Fruit fly (Drosophila melanogaster) ovary, adult (tissue): ENCODE results near the gene CG44014.

Experiments used
- CG17801 ChIP-seq: fragments of 200-800 bp; optimal IDR thresholded peaks from 2 replicates; lab custom pipeline; 2019; ENCODE audit warnings: missing biosample characterization, mild to moderate bottlenecking, missing genetic modification characterization, moderate library complexity; ENCODE audit not compliant: partially characterized antibody

Gene CG44014

DNA sequence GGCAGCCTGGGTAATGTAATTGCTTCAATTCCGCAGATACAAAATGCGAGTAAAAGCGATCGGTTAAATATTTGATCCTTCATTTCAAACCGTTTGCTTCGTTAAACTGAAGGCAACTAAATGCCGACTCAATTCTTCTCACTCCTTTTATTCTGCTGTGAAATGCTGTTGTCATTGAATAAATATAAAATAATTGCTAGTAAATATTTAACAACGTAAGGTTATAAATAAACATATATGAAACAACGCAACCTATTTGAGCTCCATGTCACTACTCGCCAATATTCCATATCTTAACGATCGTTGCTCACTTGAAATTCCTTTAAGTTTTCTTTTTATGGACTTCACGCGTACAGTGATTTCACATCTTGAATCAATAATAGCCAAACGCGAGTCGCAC is 1.1 kb upstream of the CG44014 start, which contains the start of gene CG44013:
Gene CG44013 (minus strand): TSS at position 101 of the 400 bp plus-strand sequence.
- TF ChIP-seq CG17801, result no peak

DNA sequence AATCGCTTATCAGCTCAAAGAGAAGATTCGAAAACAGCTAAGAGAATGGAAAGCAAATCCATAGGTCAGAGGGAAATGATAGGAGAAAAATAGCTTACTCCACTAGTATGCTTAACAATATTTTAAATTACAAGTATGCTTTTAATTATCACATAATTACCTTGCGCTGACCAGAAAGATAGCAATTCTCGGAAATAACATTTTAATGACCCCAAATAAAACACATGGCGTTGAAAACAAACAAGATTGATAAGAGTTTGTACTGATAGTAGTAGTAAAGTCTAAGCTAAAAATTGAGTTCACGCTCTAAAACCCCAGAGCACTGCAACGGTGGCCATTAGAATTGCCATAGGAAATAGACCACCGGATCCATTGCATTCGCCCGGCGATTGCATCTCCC is 926 bp downstream of the CG44014 start:
- no peak for TF ChIP-seq CG17801

DNA sequence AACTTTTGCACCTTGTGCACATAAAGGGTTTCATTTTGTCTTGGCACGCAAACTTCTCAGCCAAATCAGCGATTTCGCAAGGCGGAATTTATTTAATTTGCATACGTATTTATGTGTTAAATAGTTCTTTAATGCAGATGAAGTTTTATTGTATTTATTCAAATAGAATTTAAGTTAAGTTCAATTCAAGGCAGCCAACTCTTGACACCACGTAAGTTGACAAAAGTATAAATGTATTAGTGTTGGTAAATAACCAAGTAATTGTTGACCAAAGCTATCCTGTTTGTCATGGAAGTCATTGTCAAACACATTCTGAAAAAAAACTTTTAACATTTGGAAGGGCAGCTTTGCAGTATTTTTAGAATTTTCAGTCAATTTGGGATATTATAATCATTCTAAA is 14.4 kb downstream of the CG44014 start, which contains the start of gene maca:
Gene maca (plus strand): TSS at position 301 of the 400 bp plus-strand sequence.
- no peak for TF ChIP-seq CG17801

DNA sequence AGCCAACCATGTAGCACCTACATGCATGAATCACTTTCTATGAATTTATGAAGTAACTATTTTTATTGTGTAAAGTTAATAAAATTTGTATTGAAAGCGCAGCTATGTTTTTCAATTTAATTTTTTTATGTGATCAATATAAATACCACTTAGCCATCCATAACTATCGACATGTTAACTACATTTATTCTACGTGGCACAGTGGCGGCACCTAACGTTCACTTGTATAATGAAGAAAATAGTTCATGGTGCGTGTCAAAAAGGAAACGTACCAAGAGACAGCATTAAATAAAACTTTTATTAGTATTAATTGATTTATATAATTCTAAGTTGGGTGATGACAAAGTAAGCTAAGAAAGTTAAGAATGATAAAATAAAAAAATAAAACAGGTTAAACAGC is 15.5 kb downstream of the CG44014 start:
- TF ChIP-seq CG17801, result no peak

DNA sequence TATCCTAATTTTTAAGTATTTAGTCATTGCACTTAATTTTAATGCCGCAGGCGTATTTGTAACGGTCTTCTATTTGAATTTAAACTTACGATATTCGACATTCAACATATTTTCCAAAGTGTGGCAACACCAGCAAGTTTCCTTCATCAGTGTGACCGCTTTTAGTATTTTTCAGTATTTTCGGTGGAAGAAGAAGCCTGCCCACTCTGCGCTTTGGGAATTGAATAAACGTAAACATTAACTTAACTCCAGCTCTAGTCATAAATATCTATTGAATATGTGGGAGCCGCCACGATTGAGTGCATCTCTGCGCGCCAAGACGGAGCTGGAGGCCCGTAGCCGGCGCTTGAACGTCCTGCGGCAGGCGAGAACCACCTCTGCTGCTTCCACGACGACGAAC is 22.8 kb downstream of the CG44014 start, which contains the start of gene obe:
Gene obe (plus strand): TSS at position 185 of the 400 bp plus-strand sequence.
- TF ChIP-seq CG17801, result no peak

DNA sequence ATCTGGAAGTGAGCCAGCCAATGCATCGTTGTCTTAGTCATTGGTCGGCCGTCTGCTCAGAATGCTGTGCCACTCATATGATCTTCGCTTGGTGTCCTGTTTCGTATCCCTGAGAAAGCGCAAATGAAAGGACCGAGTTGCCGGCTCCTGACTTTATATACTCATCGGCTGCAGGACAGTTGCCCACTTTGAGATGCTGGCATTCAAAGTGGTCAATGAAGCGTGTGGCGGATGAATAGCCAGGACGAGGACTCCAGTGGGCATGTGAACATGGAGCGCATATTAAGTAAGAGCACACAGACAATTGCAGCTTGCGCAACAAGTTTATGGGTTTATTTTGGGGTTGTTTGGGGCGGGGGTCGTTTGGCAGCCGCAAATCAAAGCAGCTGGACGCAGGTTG is 23.4 kb downstream of the CG44014 start, which contains the start of gene Trissin:
Gene Trissin (minus strand): TSS at position 101 of the 400 bp plus-strand sequence.
- TF ChIP-seq CG17801, result no peak

DNA sequence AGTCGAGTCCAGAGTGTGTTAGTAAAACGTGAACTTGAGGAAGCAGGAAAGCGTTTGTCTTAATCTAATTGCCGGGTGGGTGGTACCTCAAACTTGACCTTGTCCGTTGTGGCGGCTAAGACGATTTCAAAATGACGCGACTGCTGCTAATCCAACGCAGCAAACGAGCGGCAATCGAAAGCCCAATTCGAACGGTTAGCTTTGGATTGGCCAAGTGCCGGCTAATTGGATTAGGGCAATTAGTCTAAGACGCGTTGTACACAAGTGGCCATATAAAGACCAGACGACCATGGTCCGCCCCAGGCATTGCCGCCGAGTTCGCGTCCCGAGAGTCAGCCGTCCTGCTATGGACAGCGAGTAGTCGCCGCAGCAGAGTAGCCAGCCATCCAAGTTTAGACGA is 25.8 kb downstream of the CG44014 start, which contains the start of gene Rh6:
Gene Rh6 (plus strand): TSS at position 301 of the 400 bp plus-strand sequence.
- no peak for TF ChIP-seq CG17801

DNA sequence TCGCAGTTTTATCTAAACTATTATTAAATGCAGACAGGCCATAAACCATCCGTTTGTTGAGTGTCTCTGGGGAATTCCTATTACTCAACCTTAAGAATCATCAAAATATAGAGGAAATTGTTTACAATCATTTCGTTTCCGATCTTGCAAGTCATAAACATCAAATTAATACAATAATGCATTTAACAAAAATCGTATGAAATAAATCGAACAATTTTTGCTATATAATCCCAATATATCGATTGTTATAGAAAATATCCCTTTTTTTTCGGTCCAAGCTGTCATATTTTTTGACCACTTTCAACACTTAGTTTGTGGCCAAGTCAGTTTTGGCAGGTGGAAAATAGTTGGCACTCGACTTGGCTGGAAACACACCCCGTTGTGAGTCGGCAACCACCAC is 27.1 kb downstream of the CG44014 start, which contains the start of gene B9d1:
Gene B9d1 (plus strand): TSS at position 301 of the 400 bp plus-strand sequence.
- TF ChIP-seq CG17801, result no peak

DNA sequence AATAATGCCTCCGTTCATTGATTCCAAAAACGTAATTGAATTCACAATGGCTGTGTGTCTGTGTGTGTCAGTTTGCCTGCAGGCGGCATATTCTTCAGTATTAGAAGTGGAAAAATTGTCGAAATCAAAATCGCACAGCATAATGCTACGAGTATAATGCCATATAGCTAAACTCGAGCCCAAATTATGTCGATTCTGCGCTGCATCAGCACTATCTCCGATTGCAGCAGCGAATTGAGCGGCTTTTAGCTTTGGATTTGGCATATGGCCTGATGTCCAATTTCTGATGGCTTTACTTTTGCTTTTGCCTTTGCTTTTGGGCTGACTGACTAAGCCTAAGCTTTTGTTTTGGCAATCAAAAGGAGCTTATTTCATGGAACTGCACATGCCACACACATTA is 28.6 kb downstream of the CG44014 start:
- TF ChIP-seq CG17801, result no peak

DNA sequence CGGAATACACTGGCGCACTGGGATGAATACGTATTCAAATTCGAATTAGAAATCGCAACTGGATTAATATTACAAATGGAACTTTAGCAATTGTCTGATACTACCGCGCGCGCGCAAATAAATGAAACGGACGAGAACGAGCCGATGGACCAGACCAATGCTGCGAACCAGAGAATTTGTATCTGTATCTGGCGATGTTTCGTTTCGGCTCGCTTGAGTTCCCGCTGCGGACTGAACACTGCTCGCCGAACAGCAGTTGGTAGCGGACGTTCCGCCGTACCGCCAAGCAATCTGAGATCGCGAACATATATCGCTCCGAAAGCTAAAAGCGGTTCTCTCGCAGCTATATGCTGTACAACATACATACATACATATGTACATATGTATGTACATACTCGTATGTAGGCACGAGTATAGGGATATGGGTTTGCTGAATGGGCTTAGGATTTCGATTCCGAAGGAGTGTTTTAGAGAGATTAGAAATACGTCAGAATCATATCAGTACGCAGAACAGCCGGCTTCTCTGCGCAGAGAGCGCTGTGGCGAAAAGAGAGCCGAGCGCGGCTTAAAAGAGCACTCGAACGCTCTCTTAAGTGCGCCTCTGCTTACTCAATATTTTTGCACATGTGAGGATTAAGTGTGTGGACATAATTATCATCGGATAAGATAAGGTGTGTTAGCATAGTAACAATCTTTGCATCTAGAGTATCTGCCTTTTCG is 32.6 kb downstream of the CG44014 start, which contains the start of gene AdamTS-A:
Gene AdamTS-A (minus strand): TSS at position 221 of the 720 bp plus-strand sequence.
- TF ChIP-seq CG17801, result no peak

DNA sequence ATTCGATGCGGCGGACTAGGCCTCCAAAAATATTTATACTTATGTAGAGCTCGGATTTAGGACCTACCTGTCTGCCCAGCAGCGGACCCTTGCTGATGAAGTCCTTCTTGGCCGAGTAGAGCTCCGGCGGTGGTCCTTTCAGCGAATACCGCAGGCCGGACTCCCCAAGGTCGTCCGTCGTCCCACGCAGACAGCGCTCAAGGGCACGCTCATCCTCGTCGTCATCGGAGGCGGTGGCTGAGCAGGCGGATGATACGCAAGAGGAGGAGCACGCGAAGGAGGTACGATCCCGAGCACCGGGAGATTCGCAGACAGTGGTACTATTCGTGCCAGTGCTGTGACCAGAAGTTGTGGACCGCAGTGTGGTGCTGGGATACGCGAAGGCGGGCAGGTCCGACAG is 33.9 kb downstream of the CG44014 start:
- TF ChIP-seq CG17801, result no peak

DNA sequence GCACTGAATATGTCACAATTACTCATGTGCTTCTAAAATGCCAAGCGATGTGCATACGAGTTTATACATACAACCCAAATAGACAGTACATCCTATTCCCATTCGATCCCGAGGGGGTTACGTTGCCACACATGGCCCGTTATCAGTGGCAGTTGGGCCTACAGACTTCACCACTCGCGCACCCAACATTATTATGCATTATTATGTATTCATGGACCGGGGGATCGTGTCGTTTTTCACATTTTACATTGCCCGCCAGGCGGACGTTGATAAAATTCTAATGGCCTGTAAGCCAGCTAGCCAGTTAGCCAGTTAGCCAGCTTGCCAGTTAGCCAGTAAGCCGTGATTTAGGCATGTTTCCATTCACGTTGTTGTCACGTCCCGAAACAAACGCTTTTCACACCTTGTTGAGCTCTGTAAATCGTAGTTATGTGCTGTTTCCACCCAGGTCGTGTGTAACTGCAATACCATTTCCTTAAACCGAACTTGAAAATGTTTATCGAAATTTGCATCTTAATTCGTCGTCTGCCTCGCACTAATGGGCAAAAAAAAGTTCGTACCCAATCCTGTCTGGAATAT is 35.2 kb downstream of the CG44014 start:
- TF ChIP-seq CG17801, result no peak

DNA sequence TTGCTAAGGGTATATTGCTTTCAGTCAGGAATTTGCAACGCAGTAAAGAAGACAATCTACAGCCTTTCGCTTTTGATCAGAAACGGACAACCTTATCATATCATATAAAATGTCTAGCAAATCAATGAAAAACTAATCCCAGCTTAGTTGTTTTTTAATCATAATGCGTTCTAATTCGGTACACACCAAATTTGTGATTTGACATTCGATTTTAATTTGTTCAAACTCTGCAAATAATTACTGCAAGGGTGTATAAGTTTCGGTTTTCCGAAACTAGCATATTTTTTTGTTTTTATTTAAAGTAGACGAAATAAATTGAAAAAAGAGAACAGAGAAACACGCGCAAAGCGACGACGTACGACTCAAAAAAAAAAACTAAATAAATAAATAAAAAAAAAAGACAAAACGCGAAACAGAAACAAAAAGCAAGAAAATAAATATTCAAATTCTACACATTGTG is 35.9 kb downstream of the CG44014 start:
- TF ChIP-seq CG17801, result peak; percentile 95

DNA sequence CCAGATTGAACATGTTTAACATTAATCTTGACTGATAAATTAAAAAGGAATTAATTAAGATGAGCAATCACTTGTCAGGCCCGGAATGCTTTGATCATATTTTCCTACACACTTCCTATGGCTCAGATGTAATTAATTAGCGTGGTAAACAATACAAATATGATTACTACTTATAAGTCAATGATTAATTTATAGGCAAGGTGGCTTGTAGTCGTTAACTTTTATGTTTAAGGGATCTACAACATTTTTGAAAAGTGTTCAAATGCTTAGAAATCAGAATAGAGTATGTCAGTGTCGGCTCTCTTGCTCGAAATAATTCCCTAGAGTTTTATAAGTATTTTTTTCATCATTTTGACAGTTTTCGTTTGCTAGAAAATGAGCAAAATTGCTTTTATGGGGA is 36.9 kb downstream of the CG44014 start:
- TF ChIP-seq CG17801, result no peak

DNA sequence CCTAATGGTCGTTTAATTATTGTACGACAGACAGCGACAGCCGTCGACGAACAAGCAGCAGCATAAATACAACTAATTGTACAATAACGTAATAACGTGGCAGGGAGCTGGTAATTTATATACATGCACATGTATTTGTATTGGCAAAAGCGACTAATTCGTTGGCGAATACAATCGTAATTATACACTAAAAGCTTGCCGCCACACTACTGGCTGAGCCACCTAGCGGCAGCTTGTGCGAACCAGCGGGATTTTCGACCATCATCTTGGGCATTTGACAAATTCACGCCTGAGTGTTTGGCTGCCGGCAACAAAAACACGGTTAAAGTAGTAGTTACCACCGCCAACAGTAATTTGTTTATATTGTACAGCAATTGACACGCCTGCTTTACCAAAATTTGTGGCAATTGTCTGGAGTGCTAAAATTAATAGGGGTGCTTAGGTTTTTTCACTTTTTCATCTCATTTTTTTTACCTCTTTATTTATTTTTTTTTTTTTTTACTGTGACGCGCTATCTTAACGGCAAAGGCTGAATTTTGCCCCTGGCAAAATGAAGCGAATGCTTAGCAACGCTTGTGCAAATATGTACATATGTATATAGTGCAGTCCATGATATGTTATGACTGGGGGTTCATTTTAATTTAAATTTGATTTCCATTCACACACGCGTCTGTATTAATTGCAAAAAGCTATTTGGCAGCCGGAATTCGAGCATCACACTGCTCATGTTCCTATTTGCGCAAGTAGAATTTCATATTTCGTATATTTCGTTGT is 40.5 kb downstream of the CG44014 start:
- TF ChIP-seq CG17801, result no peak

DNA sequence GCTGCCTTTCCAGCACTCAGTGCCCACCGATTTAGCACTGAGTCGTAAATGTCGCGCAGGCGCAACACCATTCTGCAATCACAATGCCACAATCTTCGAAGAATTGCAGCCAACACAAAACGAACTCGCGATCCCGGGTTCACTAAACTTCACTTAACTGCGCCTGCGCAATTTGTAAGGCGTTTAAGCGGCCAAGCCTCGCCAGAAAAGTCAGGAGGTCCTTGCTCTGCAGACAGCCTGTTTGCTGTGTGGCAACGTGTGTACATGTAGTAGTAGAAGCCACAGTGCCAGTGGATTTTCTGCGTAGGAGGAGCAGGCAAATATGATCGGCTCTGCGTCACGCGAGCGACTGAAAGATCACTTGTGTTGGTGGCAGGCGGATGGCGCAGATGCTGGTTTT is 45.5 kb downstream of the CG44014 start:
- no peak for TF ChIP-seq CG17801

DNA sequence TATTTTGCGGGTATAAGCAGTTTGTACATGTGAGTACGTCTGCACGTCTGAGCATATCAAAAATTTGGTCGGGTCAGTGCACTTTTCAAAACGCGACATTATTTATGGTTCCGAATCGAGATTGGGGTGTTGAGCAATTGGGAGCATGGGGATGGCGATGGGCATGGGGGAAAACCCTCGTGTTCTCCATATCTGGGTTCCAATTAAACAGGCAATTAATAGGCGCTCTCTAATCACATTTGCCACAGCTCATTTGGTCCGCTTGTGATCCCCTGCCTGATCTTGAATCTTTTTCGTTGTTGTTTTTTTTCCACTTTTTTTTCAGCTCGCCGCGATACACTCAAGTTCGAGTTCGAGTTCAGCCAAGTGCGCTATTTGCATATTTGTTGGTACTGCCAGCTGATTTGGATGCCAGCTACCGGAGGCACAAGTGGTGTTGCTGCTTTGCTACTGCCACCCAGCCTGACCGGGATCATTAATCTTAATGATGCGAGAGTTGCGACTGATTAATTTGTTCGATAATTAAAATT is 50.4 kb downstream of the CG44014 start:
- no peak for TF ChIP-seq CG17801
